Worm (Caenorhabditis elegans) whole organism, late embryonic: ENCODE results near the gene D1044.6.

Experiments used
- K02D7.2 ChIP-seq: sonication (generic microtip); optimal IDR thresholded peaks from 2 replicates; lab custom pipeline; 2017; ENCODE audit warnings: mild to moderate bottlenecking, missing genetic modification characterization, missing compliant biosample characterization
- Y22D7AL.16 ChIP-seq: sonication (generic microtip); optimal IDR thresholded peaks from 2 replicates; lab custom pipeline; 2016; ENCODE audit warnings: missing genetic modification characterization, missing compliant biosample characterization
- ahr-1 ChIP-seq: sonication (generic microtip); optimal IDR thresholded peaks from 2 replicates; lab custom pipeline; 2016; ENCODE audit warnings: missing genetic modification characterization, missing compliant biosample characterization
- ama-1 ChIP-seq: fragments of 150-350 bp; optimal IDR thresholded peaks from 2 replicates; lab custom pipeline; 2014
- ceh-2 ChIP-seq: sonication (generic microtip); optimal IDR thresholded peaks from 2 replicates; lab custom pipeline; 2016; ENCODE audit warnings: missing genotype, missing genetic modification characterization, missing compliant biosample characterization
- ceh-24 ChIP-seq: sonication (generic microtip); optimal IDR thresholded peaks from 2 replicates; lab custom pipeline; 2016; ENCODE audit warnings: mild to moderate bottlenecking, missing genetic modification characterization, missing compliant biosample characterization
- ceh-30 ChIP-seq: fragments of 150-350 bp; optimal IDR thresholded peaks from 2 replicates; lab custom pipeline; 2014; ENCODE audit warnings: missing biosample characterization, missing genetic modification characterization
- ceh-31 ChIP-seq: sonication (generic microtip); optimal IDR thresholded peaks from 2 replicates; lab custom pipeline; 2016; ENCODE audit warnings: missing genetic modification characterization, missing compliant biosample characterization
- ceh-34 ChIP-seq: sonication (generic microtip); optimal IDR thresholded peaks from 2 replicates; lab custom pipeline; 2016; ENCODE audit warnings: mild to moderate bottlenecking, missing genetic modification characterization, missing compliant biosample characterization
- ceh-45 ChIP-seq: fragments of 200-800 bp; sonication (Bioruptor generic); IDR thresholded peaks from 2 replicates; pipeline ENCODE4 v1.3.6; 2022; ENCODE audit warnings: missing genetic modification reagents, missing genetic modification characterization, missing compliant biosample characterization
- ceh-48 ChIP-seq: sonication (generic microtip); optimal IDR thresholded peaks from 2 replicates; lab custom pipeline; 2016; ENCODE audit warnings: missing genetic modification characterization, inconsistent platforms, missing compliant biosample characterization
- ceh-9 ChIP-seq: sonication (generic microtip); optimal IDR thresholded peaks from 2 replicates; lab custom pipeline; 2016; ENCODE audit warnings: mild to moderate bottlenecking, missing genetic modification characterization, inconsistent platforms, missing compliant biosample characterization
- elt-2 ChIP-seq: sonication (generic microtip); optimal IDR thresholded peaks from 2 replicates; lab custom pipeline; 2016; ENCODE audit warnings: missing genetic modification reagents, missing genetic modification characterization, missing compliant biosample characterization
- ets-4 ChIP-seq: sonication (generic microtip); optimal IDR thresholded peaks from 2 replicates; lab custom pipeline; 2016; ENCODE audit warnings: missing genetic modification characterization, missing compliant biosample characterization
- eyg-1 ChIP-seq: sonication (generic microtip); optimal IDR thresholded peaks from 2 replicates; lab custom pipeline; 2016; ENCODE audit warnings: missing genotype, missing genetic modification characterization, missing compliant biosample characterization
- hlh-13 ChIP-seq: fragments of 200-800 bp; sonication (Bioruptor generic); optimal IDR thresholded peaks from 2 replicates; lab custom pipeline; 2018; ENCODE audit warnings: mild to moderate bottlenecking, missing genetic modification characterization, missing compliant biosample characterization
- hlh-6 ChIP-seq: sonication (generic microtip); optimal IDR thresholded peaks from 2 replicates; lab custom pipeline; 2016; ENCODE audit warnings: missing genotype, missing genetic modification characterization, missing compliant biosample characterization
- hlh-8 ChIP-seq: sonication (generic microtip); optimal IDR thresholded peaks from 2 replicates; lab custom pipeline; 2016; ENCODE audit warnings: missing genotype, missing genetic modification characterization, missing compliant biosample characterization
- lim-6 ChIP-seq: sonication (generic microtip); optimal IDR thresholded peaks from 2 replicates; lab custom pipeline; 2016; ENCODE audit warnings: missing genetic modification characterization, missing compliant biosample characterization
- madf-2 ChIP-seq: sonication (generic microtip); optimal IDR thresholded peaks from 2 replicates; lab custom pipeline; 2017; ENCODE audit warnings: missing genetic modification characterization, missing compliant biosample characterization
- mec-3 ChIP-seq: sonication (generic microtip); optimal IDR thresholded peaks from 2 replicates; lab custom pipeline; 2016; ENCODE audit warnings: borderline replicate concordance, missing genetic modification characterization, missing compliant biosample characterization
- nfya-1 ChIP-seq: sonication (generic microtip); optimal IDR thresholded peaks from 2 replicates; lab custom pipeline; 2017; ENCODE audit warnings: missing genetic modification characterization, mild to moderate bottlenecking, missing compliant biosample characterization, antibody characterized with exemption, moderate library complexity
- nhr-232 ChIP-seq: sonication (generic microtip); optimal IDR thresholded peaks from 2 replicates; lab custom pipeline; 2016; ENCODE audit warnings: missing genetic modification characterization, missing compliant biosample characterization
- pag-3 ChIP-seq: sonication (generic microtip); optimal IDR thresholded peaks from 2 replicates; lab custom pipeline; 2016; ENCODE audit warnings: missing compliant biosample characterization, missing genetic modification characterization, borderline replicate concordance
- pax-1 ChIP-seq: fragments of 150-350 bp; optimal IDR thresholded peaks from 2 replicates; lab custom pipeline; 2014; ENCODE audit warnings: missing biosample characterization, missing genetic modification characterization
- pha-2 ChIP-seq: sonication (generic microtip); optimal IDR thresholded peaks from 2 replicates; lab custom pipeline; 2017; ENCODE audit warnings: mild to moderate bottlenecking, missing genetic modification characterization, missing compliant biosample characterization
- pha-4 ChIP-seq: fragments of 150-350 bp; optimal IDR thresholded peaks from 2 replicates; lab custom pipeline; 2018; ENCODE audit warnings: missing biosample characterization, missing genetic modification reagents, missing genetic modification characterization
- pqm-1 ChIP-seq: sonication (generic microtip); optimal IDR thresholded peaks from 2 replicates; lab custom pipeline; 2016; ENCODE audit warnings: missing genetic modification characterization, missing compliant biosample characterization
- pros-1 ChIP-seq: fragments of 150-350 bp; optimal IDR thresholded peaks from 2 replicates; lab custom pipeline; 2014; ENCODE audit warnings: missing biosample characterization, missing genetic modification reagents, missing genetic modification characterization
- sox-2 ChIP-seq: fragments of 200-800 bp; sonication (Bioruptor generic); IDR thresholded peaks from 2 replicates; pipeline ENCODE4 v1.3.6; 2022; ENCODE audit warnings: missing genetic modification reagents, missing genetic modification characterization, missing compliant biosample characterization
- sox-4 ChIP-seq: sonication (generic microtip); optimal IDR thresholded peaks from 2 replicates; lab custom pipeline; 2017; ENCODE audit warnings: mild to moderate bottlenecking, missing genetic modification characterization, inconsistent platforms, missing compliant biosample characterization
- syd-9 ChIP-seq: sonication (generic microtip); optimal IDR thresholded peaks from 2 replicates; lab custom pipeline; 2016; ENCODE audit warnings: mild to moderate bottlenecking, missing genetic modification characterization, moderate library complexity, missing compliant biosample characterization
- ttx-3 ChIP-seq: sonication (generic microtip); optimal IDR thresholded peaks from 2 replicates; lab custom pipeline; 2016; ENCODE audit warnings: missing genetic modification reagents, missing genetic modification characterization, missing compliant biosample characterization
- unc-42 ChIP-seq: sonication (generic microtip); optimal IDR thresholded peaks from 2 replicates; lab custom pipeline; 2016; ENCODE audit warnings: missing genotype, missing genetic modification characterization, missing compliant biosample characterization
- unc-55 ChIP-seq: sonication (generic microtip); optimal IDR thresholded peaks from 2 replicates; lab custom pipeline; 2017; ENCODE audit warnings: missing biosample characterization, missing genetic modification reagents, missing genetic modification characterization
- unc-86 ChIP-seq: sonication (generic microtip); optimal IDR thresholded peaks from 2 replicates; lab custom pipeline; 2016; ENCODE audit warnings: missing genetic modification characterization, missing compliant biosample characterization
- ztf-16 ChIP-seq: sonication (generic microtip); optimal IDR thresholded peaks from 2 replicates; lab custom pipeline; 2017; ENCODE audit warnings: missing genetic modification characterization, missing compliant biosample characterization

Gene D1044.6

ce11 chrIII:5585711-5586110 is 42.7 kb upstream of the D1044.6 start:
- TF ChIP-seq ceh-45 (GFP tag; lab: Robert Waterston, UW) (no peak), ahr-1 (no peak), pqm-1 (no peak), sox-4 (tag; lab: Kevin White, UChicago) (no peak), syd-9 (no peak), pros-1 (tag; lab: Kevin White, UChicago) (no peak), ama-1 (lab: Kevin White, UChicago) (no peak), lim-6 (tag; lab: Kevin White, UChicago) (no peak), madf-2 (tag; lab: Kevin White, UChicago) (no peak), elt-2 (tag; lab: Kevin White, UChicago) (no peak), ceh-48 (tag; lab: Kevin White, UChicago) (no peak), pag-3 (tag; lab: Kevin White, UChicago) (no peak), ceh-2 (tag; lab: Kevin White, UChicago) (no peak), nhr-232 (tag; lab: Kevin White, UChicago) (no peak), ceh-24 (tag; lab: Kevin White, UChicago) (no peak), mec-3 (tag; lab: Kevin White, UChicago) (no peak), unc-86 (tag; lab: Kevin White, UChicago) (no peak), hlh-8 (no peak), eyg-1 (no peak)
- TF ChIP-seq, all 69 proteins: peak for 0

ce11 chrIII:5584647-5585046 is 41.7 kb upstream of the D1044.6 start, which contains the start of gene F56D2.3:
Gene F56D2.3 (plus strand): TSS chrIII:5584947.
- TF ChIP-seq pha-4 (tag; lab: Kevin White, UChicago) (no peak), ets-4 (tag; lab: Kevin White, UChicago) (peak; percentile 1), pqm-1 (no peak), Y22D7AL.16 (tag; lab: Kevin White, UChicago) (no peak), ztf-16 (tag; lab: Kevin White, UChicago) (no peak), pax-1 (tag; lab: Kevin White, UChicago) (peak; percentile 16), sox-2 (GFP tag; lab: Robert Waterston, UW) (no peak), hlh-6 (no peak), nfya-1 (tag; lab: Kevin White, UChicago) (no peak), K02D7.2 (tag; lab: Kevin White, UChicago) (no peak), mec-3 (tag; lab: Kevin White, UChicago) (no peak), ahr-1 (no peak)

- TF ChIP-seq ceh-34 (tag; lab: Kevin White, UChicago) (no peak), ceh-45 (GFP tag; lab: Robert Waterston, UW) (no peak), unc-42 (tag; lab: Kevin White, UChicago) (no peak), elt-2 (tag; lab: Kevin White, UChicago) (no peak), pha-2 (tag; lab: Kevin White, UChicago) (no peak), ceh-9 (tag; lab: Kevin White, UChicago) (no peak), ceh-30 (tag; lab: Kevin White, UChicago) (no peak), nfya-1 (tag; lab: Kevin White, UChicago) (no peak), ttx-3 (no peak), ceh-31 (tag; lab: Kevin White, UChicago) (no peak)
Observed at ce11 chrIII:5582766-5583165, 39.8 kb upstream of the D1044.6 start, which contains the start of the genes F56D2.8 and uev-2. Gene F56D2.8 (minus strand): TSS chrIII:5582866. Gene uev-2 (plus strand): TSS chrIII:5583125.

- TF ChIP-seq hlh-13 (no peak), ztf-16 (tag; lab: Kevin White, UChicago) (no peak), unc-55 (GFP tag; lab: Kevin White, UChicago) (no peak), ama-1 (lab: Kevin White, UChicago) (no peak)
Observed at ce11 chrIII:5581049-5581448, 38.1 kb upstream of the D1044.6 start, which contains the start of gene F56D2.5. Gene F56D2.5 (minus strand): TSS chrIII:5581419.
